Worm (Caenorhabditis elegans) whole organism, mixed stage, embryonic: ENCODE measurements around the gene srbc-49.

Experiments
- M03D4.4 ChIP-seq: sonication (generic microtip); optimal IDR thresholded peaks from 2 replicates; lab custom pipeline; 2017; ENCODE audit warnings: mild to moderate bottlenecking, missing genetic modification characterization, missing compliant biosample characterization
- lin-13 ChIP-seq: fragments of 150-350 bp; optimal IDR thresholded peaks from 2 replicates; lab custom pipeline; 2014; ENCODE audit warnings: missing biosample characterization, missing genetic modification characterization
- sptf-1 ChIP-seq: sonication (generic microtip); optimal IDR thresholded peaks from 2 replicates; lab custom pipeline; 2017; ENCODE audit warnings: mild to moderate bottlenecking, missing genetic modification characterization, moderate library complexity, missing compliant biosample characterization

DNA sequence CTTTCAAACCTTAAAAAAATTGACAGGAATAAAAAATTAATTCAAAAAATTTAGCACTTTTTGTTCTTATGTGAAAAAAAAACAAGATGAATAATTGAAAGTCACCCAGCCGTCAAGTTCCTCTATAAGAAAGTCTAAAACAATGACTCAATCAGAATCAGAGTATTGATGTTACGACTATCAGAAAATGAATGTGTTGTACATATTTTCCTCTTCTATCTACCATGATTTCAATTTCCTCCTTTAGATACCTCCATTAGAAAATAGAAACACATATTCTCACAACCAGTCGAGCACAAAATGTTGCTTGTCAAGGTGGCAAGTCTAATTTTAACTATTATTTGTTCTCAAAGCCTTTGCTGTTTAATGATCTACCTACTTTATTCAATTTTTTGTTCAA, 1.5 kb upstream of the srbc-49 start, which contains the start of gene srbc-48:
- TF ChIP-seq M03D4.4: no peak
- no peak for TF ChIP-seq lin-13 (tag; lab: Kevin White, UChicago)
- no peak for TF ChIP-seq sptf-1 (tag; lab: Kevin White, UChicago)
